Fruit fly (Drosophila melanogaster): ENCODE data around the gene Mcm2.

Mcm2 gene

dm6 chr3R:8308515-8308959 is 43.8 kb downstream of the Mcm2 start, which contains the start of gene tex (continued):
- TF ChIP-seq CG13424 (tag; optimal IDR thresholded peaks at IDR 0.05) = peak; percentile 4
- TF ChIP-seq CG3838 (GFP tag; optimal IDR thresholded peaks at IDR 0.05) = no peak
- no peak for TF ChIP-seq disco-r (GFP tag; optimal IDR thresholded peaks at IDR 0.05)
- TF ChIP-seq da (GFP tag; optimal IDR thresholded peaks at IDR 0.05) = no peak
- TF ChIP-seq CG6689 (GFP tag; IDR thresholded peaks at IDR 0.05) = no peak
- no peak for TF ChIP-seq ttk (GFP tag; IDR thresholded peaks at IDR 0.05)
- TF ChIP-seq CG11695 (GFP tag; IDR thresholded peaks at IDR 0.05) = no peak
- TF ChIP-seq Ada2b (GFP tag; IDR thresholded peaks at IDR 0.05) = no peak
- no peak for TF ChIP-seq Dad (GFP tag; optimal IDR thresholded peaks at IDR 0.05)
- TF ChIP-seq CG2129 (GFP tag; IDR thresholded peaks at IDR 0.05; ENCODE audit: partially characterized antibody) = no peak
- TF ChIP-seq mirr (GFP tag; optimal IDR thresholded peaks at IDR 0.05) = no peak
- no peak for TF ChIP-seq CG10959 (GFP tag; IDR thresholded peaks at IDR 0.05)
- TF ChIP-seq zfh2 (GFP tag; optimal IDR thresholded peaks at IDR 0.05) = no peak
- no peak for TF ChIP-seq CG30020 (tag; optimal IDR thresholded peaks at IDR 0.05)
- no peak for TF ChIP-seq CG2120 (GFP tag; optimal IDR thresholded peaks at IDR 0.05)
- TF ChIP-seq cad (GFP tag; optimal IDR thresholded peaks at IDR 0.05) = no peak
- peak; percentile 27 for TF ChIP-seq CG12391 (tag; optimal IDR thresholded peaks at IDR 0.05)
- TF ChIP-seq sima (GFP tag; optimal IDR thresholded peaks at IDR 0.05) = no peak
- no peak for TF ChIP-seq Ravus (GFP tag; IDR thresholded peaks at IDR 0.05)
- TF ChIP-seq CG10565 (GFP tag; optimal IDR thresholded peaks at IDR 0.05) = no peak
- TF ChIP-seq Dll (GFP tag; IDR thresholded peaks at IDR 0.05; ENCODE audit: partially characterized antibody) = peak; percentile 62; the same call in 3 of the 4 replicates
- peak; percentile 58 for TF ChIP-seq sqz (GFP tag; optimal IDR thresholded peaks at IDR 0.05)
- TF ChIP-seq amos (GFP tag; IDR thresholded peaks at IDR 0.05; ENCODE audit: partially characterized antibody) = peak; percentile 51
- TF ChIP-seq ham (GFP tag; IDR thresholded peaks at IDR 0.05) = no peak
- no peak for TF ChIP-seq CG7928 (GFP tag; optimal IDR thresholded peaks at IDR 0.05)
- TF ChIP-seq CG5953 (GFP tag; IDR thresholded peaks at IDR 0.05) = no peak
- TF ChIP-seq onecut (GFP tag; IDR thresholded peaks at IDR 0.05) = peak; percentile 53
- no peak for TF ChIP-seq C15 (GFP tag; IDR thresholded peaks at IDR 0.05)
- peak; percentile 55 for TF ChIP-seq CG17359 (tag; optimal IDR thresholded peaks at IDR 0.05)
- no peak for TF ChIP-seq CG16815 (GFP tag; optimal IDR thresholded peaks at IDR 0.05)
- TF ChIP-seq CG14860 (GFP tag; IDR thresholded peaks at IDR 0.05; ENCODE audit: partially characterized antibody) = no peak
- TF ChIP-seq run (tag; optimal IDR thresholded peaks at IDR 0.05) = no peak
- TF ChIP-seq tna (GFP tag; IDR thresholded peaks at IDR 0.05; ENCODE audit: partially characterized antibody) = no peak
- TF ChIP-seq E2f1 (GFP tag; IDR thresholded peaks at IDR 0.05) = no peak
- TF ChIP-seq CG4617 (GFP tag; optimal IDR thresholded peaks at IDR 0.05; ENCODE audit: borderline replicate concordance) = no peak
- no peak for TF ChIP-seq sug (tag; optimal IDR thresholded peaks at IDR 0.05)
- peak; percentile 37 for TF ChIP-seq HHEX (GFP tag; optimal IDR thresholded peaks at IDR 0.05)
- TF ChIP-seq toy (GFP tag; IDR thresholded peaks at IDR 0.05) = no peak
- no peak for TF ChIP-seq NFAT (GFP tag; IDR thresholded peaks at IDR 0.05)
- TF ChIP-seq tgo (GFP tag; IDR thresholded peaks at IDR 0.05) = no peak
- TF ChIP-seq Hr39 (optimal IDR thresholded peaks at IDR 0.05) = no peak
- no peak for TF ChIP-seq odd (GFP tag; optimal IDR thresholded peaks at IDR 0.05)
- TF ChIP-seq CG32532 (GFP tag; IDR thresholded peaks at IDR 0.05) = no peak
- no peak for TF ChIP-seq pum (GFP tag; optimal IDR thresholded peaks at IDR 0.05)
- no peak for TF ChIP-seq CG14014 (GFP tag; IDR thresholded peaks at IDR 0.05)
- no peak for TF ChIP-seq CG14050 (GFP tag; IDR thresholded peaks at IDR 0.05)
- no peak for TF ChIP-seq fru (optimal IDR thresholded peaks at IDR 0.05)
- no peak for TF ChIP-seq CG34376 (GFP tag; optimal IDR thresholded peaks at IDR 0.05)
- no peak for TF ChIP-seq eve (GFP tag; optimal IDR thresholded peaks at IDR 0.05)
- no peak for TF ChIP-seq CG4360 (GFP tag; IDR thresholded peaks at IDR 0.05)
- no peak for TF ChIP-seq CG17612 (GFP tag; IDR thresholded peaks at IDR 0.05)
- no peak for TF ChIP-seq lilli (GFP tag; optimal IDR thresholded peaks at IDR 0.05)
- TF ChIP-seq CG13123 (GFP tag; optimal IDR thresholded peaks at IDR 0.05) = peak; percentile 1

All from whole organism, embryonic.